Fruit fly (Drosophila melanogaster): ENCODE data around the gene Stt3A.
A peak's percentile ranks its signal among the peaks of the same experiment; 100 is the strongest.

Gene Stt3A

DNA sequence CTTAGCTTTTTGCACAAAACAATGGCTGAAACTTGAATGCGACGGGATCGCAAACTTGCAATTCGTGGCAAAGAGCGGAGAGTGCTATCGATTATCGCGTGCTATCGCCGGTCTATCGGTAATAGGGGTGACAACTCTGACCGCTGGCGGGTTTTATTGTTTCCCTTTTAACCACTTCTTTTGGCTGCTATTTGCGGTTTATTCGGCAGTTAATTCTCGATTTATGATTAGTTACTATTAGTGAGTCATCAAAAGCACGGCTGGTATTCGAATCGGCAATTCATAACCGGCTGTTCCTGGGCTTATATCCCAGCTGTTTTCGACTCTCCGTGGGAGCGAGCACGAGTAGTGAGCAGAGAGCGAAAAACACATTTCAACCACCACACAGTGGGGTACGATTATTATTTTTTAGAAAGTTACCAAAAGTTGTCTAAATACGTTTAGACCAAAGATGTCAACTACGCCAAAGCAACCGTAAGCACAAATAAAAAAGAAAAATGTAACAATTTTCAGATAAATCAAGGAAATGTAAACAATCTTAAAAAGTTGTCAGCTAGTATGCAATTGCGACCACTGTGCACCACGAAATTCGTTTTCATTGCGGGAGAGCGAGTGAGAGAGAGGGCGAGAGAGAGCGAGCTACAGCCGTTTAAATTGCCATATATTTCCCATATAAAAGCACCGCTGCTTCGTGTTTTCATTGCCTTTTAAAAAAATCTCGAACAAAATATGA, at the start of gene Stt3A, which contains the start of gene bves (continued):
- TF ChIP-seq CG12104 (GFP tag; optimal IDR thresholded peaks at IDR 0.05): peak; percentile 94
- peak; percentile 94 for TF ChIP-seq psq (GFP tag; optimal IDR thresholded peaks at IDR 0.05)
- TF ChIP-seq Poxn (GFP tag; IDR thresholded peaks at IDR 0.05): peak; percentile 86
- TF ChIP-seq CG3065 (GFP tag; optimal IDR thresholded peaks at IDR 0.05): peak; percentile 94
- TF ChIP-seq eve (GFP tag; optimal IDR thresholded peaks at IDR 0.05): peak; percentile 75 to 99
- peak; percentile 99 for TF ChIP-seq CG8924 (tag; optimal IDR thresholded peaks at IDR 0.05)
- TF ChIP-seq CG12071 (GFP tag; optimal IDR thresholded peaks at IDR 0.05): peak; percentile 98
- TF ChIP-seq CG3407 (GFP tag; optimal IDR thresholded peaks at IDR 0.05): peak; percentile 97
- TF ChIP-seq CG6683 (GFP tag; optimal IDR thresholded peaks at IDR 0.05): peak; percentile 97
- peak; percentile 95 for TF ChIP-seq CG3726 (GFP tag; IDR thresholded peaks at IDR 0.05)
- peak; percentile 90; the same call in 2 of the 3 replicates for TF ChIP-seq C15 (GFP tag; IDR thresholded peaks at IDR 0.05)
- TF ChIP-seq Oli (tag; optimal IDR thresholded peaks at IDR 0.05): peak; percentile 99
- peak; percentile 99 for TF ChIP-seq CG7839 (tag; optimal IDR thresholded peaks at IDR 0.05)
- TF ChIP-seq dysf (GFP tag; IDR thresholded peaks at IDR 0.05): peak; percentile 98
- TF ChIP-seq Spps (tag; optimal IDR thresholded peaks at IDR 0.05): peak; percentile 98
- TF ChIP-seq Ada2b (GFP tag; IDR thresholded peaks at IDR 0.05): peak; percentile 97
- peak; percentile 75 for TF ChIP-seq bigmax (GFP tag; optimal IDR thresholded peaks at IDR 0.05)
- peak; percentile 98 for TF ChIP-seq HLH54F (GFP tag; optimal IDR thresholded peaks at IDR 0.05)
- TF ChIP-seq Nf-YC (tag; optimal IDR thresholded peaks at IDR 0.05): peak; percentile 89
- peak; percentile 86 for TF ChIP-seq CG17612 (GFP tag; IDR thresholded peaks at IDR 0.05)
- peak; percentile 99 for TF ChIP-seq CG4282 (GFP tag; optimal IDR thresholded peaks at IDR 0.05)
- peak; percentile 98 for TF ChIP-seq pb (GFP tag; optimal IDR thresholded peaks at IDR 0.05)
- peak; percentile 98 for TF ChIP-seq NC2β (GFP tag; optimal IDR thresholded peaks at IDR 0.05)
- TF ChIP-seq CG8944 (GFP tag; optimal IDR thresholded peaks at IDR 0.05): peak; percentile 97
- peak; percentile 100 for TF ChIP-seq CG4707 (GFP tag; optimal IDR thresholded peaks at IDR 0.05)
- TF ChIP-seq pfk (GFP tag; optimal IDR thresholded peaks at IDR 0.05): peak; percentile 65
- peak; percentile 95 for TF ChIP-seq da (GFP tag; optimal IDR thresholded peaks at IDR 0.05)
- TF ChIP-seq CG12155 (GFP tag; optimal IDR thresholded peaks at IDR 0.05): peak; percentile 96
- no peak for TF ChIP-seq tll (GFP tag; optimal IDR thresholded peaks at IDR 0.05)
- TF ChIP-seq Fer1 (GFP tag; optimal IDR thresholded peaks at IDR 0.05): peak; percentile 99
- TF ChIP-seq CG7745 (tag; optimal IDR thresholded peaks at IDR 0.05): peak; percentile 87
- peak; percentile 93 for TF ChIP-seq twi (tag; optimal IDR thresholded peaks at IDR 0.05)
- TF ChIP-seq bcd (GFP tag; optimal IDR thresholded peaks at IDR 0.05): peak; percentile 97
- TF ChIP-seq CG9727 (GFP tag; optimal IDR thresholded peaks at IDR 0.05): peak; percentile 98
- TF ChIP-seq gfzf (GFP tag; optimal IDR thresholded peaks at IDR 0.05): peak; percentile 9
- peak; percentile 99 for TF ChIP-seq CrebB (tag; optimal IDR thresholded peaks at IDR 0.05)
- TF ChIP-seq CG32767 (GFP tag; IDR thresholded peaks at IDR 0.05): peak; percentile 98
- TF ChIP-seq MTF-1 (GFP tag; optimal IDR thresholded peaks at IDR 0.05; ENCODE audit: borderline replicate concordance): peak; percentile 97
- TF ChIP-seq E2f1 (GFP tag; IDR thresholded peaks at IDR 0.05): peak; percentile 97
- TF ChIP-seq prd (optimal IDR thresholded peaks at IDR 0.05): no peak
- peak; percentile 98 for TF ChIP-seq prd (GFP tag; IDR thresholded peaks at IDR 0.05)
- peak; percentile 96 for TF ChIP-seq CG8290 (GFP tag; optimal IDR thresholded peaks at IDR 0.05)
- peak; percentile 84 to 93 for TF ChIP-seq CG8290 (tag; optimal IDR thresholded peaks at IDR 0.05)
- peak; percentile 53 for TF ChIP-seq Scr (GFP tag; IDR thresholded peaks at IDR 0.05; ENCODE audit: partially characterized antibody)
- peak; percentile 92 for TF ChIP-seq CG31224 (GFP tag; IDR thresholded peaks at IDR 0.05)
- TF ChIP-seq NK7.1 (GFP tag; optimal IDR thresholded peaks at IDR 0.05): peak; percentile 97
- peak; percentile 98 for TF ChIP-seq jumu (GFP tag; optimal IDR thresholded peaks at IDR 0.05)
- peak; percentile 94 for TF ChIP-seq gsb (GFP tag; IDR thresholded peaks at IDR 0.05)
- TF ChIP-seq CG15269 (tag; optimal IDR thresholded peaks at IDR 0.05): peak; percentile 99
- peak; percentile 85 for TF ChIP-seq Kr (GFP tag; optimal IDR thresholded peaks at IDR 0.05)
